Fruit fly (Drosophila melanogaster): ENCODE data around the gene prc.

prc gene

DNA sequence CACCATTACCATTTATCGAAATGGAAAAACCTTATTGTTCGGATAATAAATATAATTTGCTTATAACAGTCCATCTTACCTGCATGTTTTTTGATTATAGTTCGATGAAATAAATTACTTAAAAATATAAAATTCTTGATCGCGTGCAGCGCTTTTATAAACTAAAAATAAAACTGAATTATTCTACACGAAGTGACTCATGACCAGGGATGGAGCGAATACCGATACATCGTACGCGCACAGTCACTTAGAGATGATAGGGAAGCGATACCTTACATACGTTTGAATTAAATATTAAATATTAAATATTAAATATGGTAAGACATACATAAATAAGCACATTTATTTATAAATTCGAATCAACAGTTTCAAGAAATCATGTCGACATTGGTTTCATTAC, 27.0 kb upstream of the prc start, which contains the start of gene viaf (continued):
- TF ChIP-seq CG9932 (GFP tag; IDR thresholded peaks at IDR 0.05) (peak; percentile 80), CG7372 (GFP tag; IDR thresholded peaks at IDR 0.05) (peak; percentile 25; the same call in 1 of the 2 replicates), slp2 (GFP tag; optimal IDR thresholded peaks at IDR 0.05) (no peak), CG1024 (GFP tag; IDR thresholded peaks at IDR 0.05) (no peak), CG17829 (tag; optimal IDR thresholded peaks at IDR 0.05) (peak; percentile 81), knrl (GFP tag; IDR thresholded peaks at IDR 0.05; ENCODE audit: partially characterized antibody) (peak; percentile 96), scrt (GFP tag; optimal IDR thresholded peaks at IDR 0.05) (no peak), fru (optimal IDR thresholded peaks at IDR 0.05) (no peak), CkIIα-i1 (GFP tag; IDR thresholded peaks at IDR 0.05) (no peak), dimm (GFP tag; IDR thresholded peaks at IDR 0.05) (no peak), E2f1 (GFP tag; IDR thresholded peaks at IDR 0.05) (peak; percentile 59; the same call in 1 of the 2 replicates), slbo (GFP tag; IDR thresholded peaks at IDR 0.05) (peak; percentile 82), bowl (GFP tag; IDR thresholded peaks at IDR 0.05) (no peak), toy (GFP tag; IDR thresholded peaks at IDR 0.05) (no peak), CG2678 (tag; optimal IDR thresholded peaks at IDR 0.05) (no peak), CG8089 (GFP tag; optimal IDR thresholded peaks at IDR 0.05) (no peak), Asciz (GFP tag; optimal IDR thresholded peaks at IDR 0.05) (no peak), Mad (GFP tag; optimal IDR thresholded peaks at IDR 0.05) (no peak), Six4 (GFP tag; optimal IDR thresholded peaks at IDR 0.05) (peak; percentile 45), pan (optimal IDR thresholded peaks at IDR 0.05) (no peak), pan (GFP tag; optimal IDR thresholded peaks at IDR 0.05 in 1 of 2, IDR thresholded peaks at IDR 0.05 in 1 of 2) (peak in 1 of 2 experiments; percentile 42), Poxn (GFP tag; IDR thresholded peaks at IDR 0.05) (no peak), gem (tag; optimal IDR thresholded peaks at IDR 0.05) (no peak), CG33213 (GFP tag; optimal IDR thresholded peaks at IDR 0.05) (no peak), z (GFP tag; IDR thresholded peaks at IDR 0.05) (no peak), exex (tag; optimal IDR thresholded peaks at IDR 0.05) (no peak), hbn (GFP tag; IDR thresholded peaks at IDR 0.05; ENCODE audit: partially characterized antibody) (peak; percentile 85), CG13775 (GFP tag; optimal IDR thresholded peaks at IDR 0.05) (peak; percentile 33), CHES-1-like (GFP tag; optimal IDR thresholded peaks at IDR 0.05) (no peak), CG2712 (tag; optimal IDR thresholded peaks at IDR 0.05) (peak; percentile 79), Gug (GFP tag; IDR thresholded peaks at IDR 0.05) (peak; percentile 72; the same call in 3 of the 4 replicates), ato (GFP tag; IDR thresholded peaks at IDR 0.05; ENCODE audit: partially characterized antibody) (peak; percentile 86), CG11247 (GFP tag; IDR thresholded peaks at IDR 0.05) (peak; percentile 25; the same call in 1 of the 2 replicates), ind (GFP tag; optimal IDR thresholded peaks at IDR 0.05) (peak; percentile 57), wor (GFP tag; IDR thresholded peaks at IDR 0.05) (no peak), CG11093 (GFP tag; IDR thresholded peaks at IDR 0.05) (no peak), sob (GFP tag; IDR thresholded peaks at IDR 0.05) (peak; percentile 77), CG43689 (GFP tag; IDR thresholded peaks at IDR 0.05) (no peak), run (tag; optimal IDR thresholded peaks at IDR 0.05) (no peak), CG8290 (GFP tag; optimal IDR thresholded peaks at IDR 0.05) (no peak), CG8290 (tag; optimal IDR thresholded peaks at IDR 0.05) (no peak), bigmax (GFP tag; optimal IDR thresholded peaks at IDR 0.05) (no peak), Fer1 (GFP tag; optimal IDR thresholded peaks at IDR 0.05) (no peak), CG3847 (GFP tag; IDR thresholded peaks at IDR 0.05) (0 out of 2 replicates have a peak, but pooled peaks have one; percentile 29), jumu (GFP tag; optimal IDR thresholded peaks at IDR 0.05) (no peak), sr (GFP tag; IDR thresholded peaks at IDR 0.05) (no peak), CG11398 (GFP tag; optimal IDR thresholded peaks at IDR 0.05) (no peak), CG10979 (tag; optimal IDR thresholded peaks at IDR 0.05) (peak; percentile 52), CG13296 (GFP tag; optimal IDR thresholded peaks at IDR 0.05) (no peak), CG2129 (GFP tag; IDR thresholded peaks at IDR 0.05; ENCODE audit: partially characterized antibody) (peak; percentile 78), CG12071 (GFP tag; optimal IDR thresholded peaks at IDR 0.05) (no peak), CG5953 (GFP tag; IDR thresholded peaks at IDR 0.05) (no peak), MTF-1 (GFP tag; optimal IDR thresholded peaks at IDR 0.05; ENCODE audit: borderline replicate concordance) (no peak)

Measured in whole organism, embryonic.